Worm (Caenorhabditis elegans): ENCODE data around the gene D1022.9.

D1022.9 gene

ce11 chrII:7489605-7490004 is at the start of gene D1022.9:
TSS of gene D1022.9 (minus strand) at chrII:7489705.
- TF ChIP-seq nfya-1 (tag; optimal IDR thresholded peaks at IDR 0.05) (no peak), lin-11 (tag; optimal IDR thresholded peaks at IDR 0.05) (no peak), pros-1 (tag; optimal IDR thresholded peaks at IDR 0.05) (no peak), pat-9 (tag; optimal IDR thresholded peaks at IDR 0.05) (no peak), pha-4 (tag; optimal IDR thresholded peaks at IDR 0.05) (no peak), lim-6 (tag; optimal IDR thresholded peaks at IDR 0.05) (no peak), ztf-16 (tag; optimal IDR thresholded peaks at IDR 0.05) (no peak), nhr-232 (tag; optimal IDR thresholded peaks at IDR 0.05) (no peak), hlh-30 (tag; optimal IDR thresholded peaks at IDR 0.05; ENCODE audit: insufficient read depth) (no peak), sdc-2 (tag; optimal IDR thresholded peaks at IDR 0.05) (no peak), Y22D7AL.16 (tag; optimal IDR thresholded peaks at IDR 0.05) (no peak), T23F11.4 (GFP tag; optimal IDR thresholded peaks at IDR 0.05) (no peak), ref-2 (tag; optimal IDR thresholded peaks at IDR 0.05) (no peak), mec-3 (tag; optimal IDR thresholded peaks at IDR 0.05; ENCODE audit: borderline replicate concordance) (no peak), ets-4 (tag; optimal IDR thresholded peaks at IDR 0.05) (no peak)

DNA sequence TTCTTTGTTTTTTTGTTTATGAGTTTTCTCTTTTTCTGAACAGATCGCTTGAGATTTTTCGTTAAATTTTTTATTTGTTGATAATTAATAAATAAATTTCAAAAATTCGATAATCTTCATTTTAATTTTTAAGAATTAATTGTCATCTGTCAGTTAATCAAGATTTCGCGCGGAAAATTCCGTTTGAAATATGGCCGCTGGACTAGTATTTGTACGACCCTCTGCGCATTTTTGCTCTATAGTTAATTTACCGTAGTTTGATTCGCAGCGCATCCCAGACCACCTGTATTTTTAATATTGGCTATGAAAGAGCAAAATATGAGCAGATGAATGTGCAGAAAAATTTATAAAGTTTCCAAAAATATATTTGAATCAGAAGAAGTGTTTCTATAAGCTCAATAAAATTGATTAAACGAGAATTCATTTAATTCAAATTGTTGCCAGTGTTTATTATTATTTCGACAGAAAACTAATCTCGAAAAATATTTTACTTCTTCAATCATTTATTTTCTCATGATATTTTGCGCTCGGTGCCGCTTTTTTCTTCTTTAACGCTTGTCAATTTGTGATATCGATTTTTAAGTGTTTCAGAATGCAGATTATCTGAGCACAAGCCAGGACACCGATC is 48.2 kb upstream of the D1022.9 start, which contains the start of gene nfi-1:
TSS of gene nfi-1 (plus strand) at position 578 of the 628 bp plus-strand sequence.
- TF ChIP-seq sox-2 (GFP tag; IDR thresholded peaks at IDR 0.05) (no peak), pros-1 (tag; optimal IDR thresholded peaks at IDR 0.05) (no peak), hlh-6 (tag; optimal IDR thresholded peaks at IDR 0.05) (no peak), syd-9 (tag; optimal IDR thresholded peaks at IDR 0.05) (no peak), pax-1 (tag; optimal IDR thresholded peaks at IDR 0.05) (no peak), elt-4 (tag; optimal IDR thresholded peaks at IDR 0.05) (no peak), ttx-3 (tag; optimal IDR thresholded peaks at IDR 0.05) (no peak), ceh-48 (tag; optimal IDR thresholded peaks at IDR 0.05) (no peak), unc-42 (tag; optimal IDR thresholded peaks at IDR 0.05) (peak; percentile 47), ceh-30 (tag; optimal IDR thresholded peaks at IDR 0.05) (no peak), hlh-15 (tag; optimal IDR thresholded peaks at IDR 0.05) (no peak), pha-2 (tag; optimal IDR thresholded peaks at IDR 0.05) (no peak), ceh-24 (tag; optimal IDR thresholded peaks at IDR 0.05) (no peak), unc-3 (GFP tag; conservative IDR thresholded peaks at IDR 0.05) (no peak), unc-3 (tag; optimal IDR thresholded peaks at IDR 0.05) (no peak), ceh-9 (tag; optimal IDR thresholded peaks at IDR 0.05) (no peak), tbx-2 (tag; optimal IDR thresholded peaks at IDR 0.05) (peak; percentile 62), ref-2 (tag; optimal IDR thresholded peaks at IDR 0.05) (no peak), madf-2 (tag; optimal IDR thresholded peaks at IDR 0.05) (no peak), nhr-232 (tag; optimal IDR thresholded peaks at IDR 0.05) (no peak), sox-4 (tag; optimal IDR thresholded peaks at IDR 0.05) (no peak), hlh-30 (tag; optimal IDR thresholded peaks at IDR 0.05; ENCODE audit: insufficient read depth) (no peak), zip-5 (tag; optimal IDR thresholded peaks at IDR 0.05) (no peak), ceh-6 (GFP tag; optimal IDR thresholded peaks at IDR 0.05) (no peak), fax-1 (tag; optimal IDR thresholded peaks at IDR 0.05) (peak; percentile 17), rnt-1 (tag; optimal IDR thresholded peaks at IDR 0.05) (no peak), ceh-31 (tag; optimal IDR thresholded peaks at IDR 0.05) (peak; percentile 67), che-1 (tag; optimal IDR thresholded peaks at IDR 0.05) (no peak), unc-86 (tag; optimal IDR thresholded peaks at IDR 0.05) (no peak), odd-2 (tag; optimal IDR thresholded peaks at IDR 0.05) (no peak), ceh-2 (tag; optimal IDR thresholded peaks at IDR 0.05) (peak; percentile 70), K09A11.1 (tag; optimal IDR thresholded peaks at IDR 0.05; ENCODE audit: insufficient read depth) (no peak), pag-3 (tag; optimal IDR thresholded peaks at IDR 0.05; ENCODE audit: borderline replicate concordance) (no peak), gmeb-2 (tag; optimal IDR thresholded peaks at IDR 0.05) (no peak), pha-4 (tag; optimal IDR thresholded peaks at IDR 0.05) (no peak), tbx-7 (tag; optimal IDR thresholded peaks at IDR 0.05) (no peak), C08G9.2 (tag; optimal IDR thresholded peaks at IDR 0.05) (peak; percentile 74), F13H6.1 (tag; optimal IDR thresholded peaks at IDR 0.05) (no peak), lim-6 (tag; optimal IDR thresholded peaks at IDR 0.05) (peak; percentile 7), elt-2 (tag; optimal IDR thresholded peaks at IDR 0.05) (peak; percentile 44), sdc-2 (tag; optimal IDR thresholded peaks at IDR 0.05) (no peak), ets-4 (tag; optimal IDR thresholded peaks at IDR 0.05) (peak; percentile 61), lin-11 (tag; optimal IDR thresholded peaks at IDR 0.05) (no peak), nfya-1 (tag; optimal IDR thresholded peaks at IDR 0.05) (no peak)

Data from whole organism, late embryonic.